Fruit fly (Drosophila melanogaster): ENCODE data around the gene CG2926.

The CG2926 gene

dm6 chr3R:5622985-5623630, 34.9 kb upstream of the CG2926 start (continued):
- no peak for TF ChIP-seq B-H1 (GFP tag; IDR thresholded peaks at IDR 0.05)
- peak; percentile 70 for TF ChIP-seq Blimp-1 (GFP tag; optimal IDR thresholded peaks at IDR 0.05)
- no peak for TF ChIP-seq ro (GFP tag; IDR thresholded peaks at IDR 0.05)
- no peak for TF ChIP-seq Dll (GFP tag; IDR thresholded peaks at IDR 0.05; ENCODE audit: partially characterized antibody)
- peak; percentile 83 for TF ChIP-seq gro (GFP tag; optimal IDR thresholded peaks at IDR 0.05)
- peak; percentile 83 for TF ChIP-seq cg (GFP tag; optimal IDR thresholded peaks at IDR 0.05)
- peak; percentile 89 for TF ChIP-seq CG8924 (tag; optimal IDR thresholded peaks at IDR 0.05)
- peak; percentile 81 for TF ChIP-seq Fer3 (tag; optimal IDR thresholded peaks at IDR 0.05)
- TF ChIP-seq CG3847 (GFP tag; IDR thresholded peaks at IDR 0.05), result no peak
- TF ChIP-seq CG8478 (optimal IDR thresholded peaks at IDR 0.05), result no peak
- TF ChIP-seq CG10366 (GFP tag; IDR thresholded peaks at IDR 0.05), result no peak
- no peak for TF ChIP-seq chm (GFP tag; IDR thresholded peaks at IDR 0.05)
- TF ChIP-seq CG32772 (GFP tag; IDR thresholded peaks at IDR 0.05), result no peak
- peak; percentile 64 for TF ChIP-seq CG15011 (GFP tag; optimal IDR thresholded peaks at IDR 0.05)
- no peak for TF ChIP-seq Xrp1 (GFP tag; IDR thresholded peaks at IDR 0.05)
- no peak for TF ChIP-seq CG43689 (GFP tag; IDR thresholded peaks at IDR 0.05)
- TF ChIP-seq crol (GFP tag; IDR thresholded peaks at IDR 0.05), result no peak
- TF ChIP-seq nerfin-1 (tag; optimal IDR thresholded peaks at IDR 0.05), result peak; percentile 87
- TF ChIP-seq Sry-β (GFP tag; optimal IDR thresholded peaks at IDR 0.05), result peak; percentile 65
- peak; percentile 1 for TF ChIP-seq CG9797 (GFP tag; optimal IDR thresholded peaks at IDR 0.05)
- peak; percentile 90 for TF ChIP-seq CG12299 (tag; optimal IDR thresholded peaks at IDR 0.05)
- no peak for TF ChIP-seq CG14050 (GFP tag; IDR thresholded peaks at IDR 0.05)
- peak; percentile 15 for TF ChIP-seq CG12744 (GFP tag; optimal IDR thresholded peaks at IDR 0.05)
- no peak for TF ChIP-seq H15 (GFP tag; IDR thresholded peaks at IDR 0.05)
- TF ChIP-seq sc (optimal IDR thresholded peaks at IDR 0.05), result no peak
- peak; percentile 76 for TF ChIP-seq sc (GFP tag; optimal IDR thresholded peaks at IDR 0.05)
- TF ChIP-seq ac (GFP tag; optimal IDR thresholded peaks at IDR 0.05), result peak; percentile 88
- no peak for TF ChIP-seq rib (GFP tag; IDR thresholded peaks at IDR 0.05)
- TF ChIP-seq E2f1 (GFP tag; IDR thresholded peaks at IDR 0.05), result no peak
- peak; percentile 49 for TF ChIP-seq p53 (GFP tag; optimal IDR thresholded peaks at IDR 0.05)
- no peak for TF ChIP-seq CG2199 (GFP tag; IDR thresholded peaks at IDR 0.05)
- TF ChIP-seq sima (GFP tag; optimal IDR thresholded peaks at IDR 0.05), result peak; percentile 53
- TF ChIP-seq sim (GFP tag; IDR thresholded peaks at IDR 0.05), result no peak
- TF ChIP-seq CG13123 (GFP tag; optimal IDR thresholded peaks at IDR 0.05), result peak; percentile 87
- peak in 1 of 3 experiments; percentile 78 for TF ChIP-seq Stat92E (GFP tag; optimal IDR thresholded peaks at IDR 0.05)
- TF ChIP-seq org-1 (GFP tag; optimal IDR thresholded peaks at IDR 0.05), result peak; percentile 69
- TF ChIP-seq shn (GFP tag; optimal IDR thresholded peaks at IDR 0.05), result peak; percentile 52
- TF ChIP-seq unc-4 (GFP tag; IDR thresholded peaks at IDR 0.05; ENCODE audit: partially characterized antibody), result no peak
- TF ChIP-seq CG2712 (tag; optimal IDR thresholded peaks at IDR 0.05), result peak; percentile 66
- TF ChIP-seq Scr (GFP tag; IDR thresholded peaks at IDR 0.05; ENCODE audit: partially characterized antibody), result no peak
- no peak for TF ChIP-seq CG17802 (tag; optimal IDR thresholded peaks at IDR 0.05)
- TF ChIP-seq sd (tag; optimal IDR thresholded peaks at IDR 0.05), result peak; percentile 48
- no peak for TF ChIP-seq CG6175 (GFP tag; IDR thresholded peaks at IDR 0.05)
- TF ChIP-seq CG32767 (GFP tag; IDR thresholded peaks at IDR 0.05), result no peak
- peak; percentile 70 for TF ChIP-seq CG15269 (tag; optimal IDR thresholded peaks at IDR 0.05)
- TF ChIP-seq ranshi (GFP tag; IDR thresholded peaks at IDR 0.05), result no peak
- peak; percentile 55 for TF ChIP-seq slou (GFP tag; optimal IDR thresholded peaks at IDR 0.05)
- peak; percentile 78 for TF ChIP-seq CG2678 (tag; optimal IDR thresholded peaks at IDR 0.05)
- TF ChIP-seq amos (GFP tag; IDR thresholded peaks at IDR 0.05; ENCODE audit: partially characterized antibody), result no peak
- TF ChIP-seq Tbp (GFP tag; optimal IDR thresholded peaks at IDR 0.05), result no peak
- TF ChIP-seq CG11093 (GFP tag; IDR thresholded peaks at IDR 0.05), result peak; percentile 56; the same call in 1 of the 3 replicates
